Worm (Caenorhabditis elegans) whole organism, L2 larva: ENCODE measurements around the gene F10A3.11.

Source experiments
- C34F6.9 ChIP-seq: fragments of 150-350 bp; optimal IDR thresholded peaks from 2 replicates; lab custom pipeline; 2014; ENCODE audit warnings: missing biosample characterization, missing genetic modification characterization
- R02D3.7 ChIP-seq: fragments of 150-350 bp; optimal IDR thresholded peaks from 2 replicates; lab custom pipeline; 2014; ENCODE audit warnings: missing biosample characterization, missing genetic modification characterization
- Y55F3AM.14 ChIP-seq: fragments of 200-800 bp; sonication (Bioruptor generic); optimal IDR thresholded peaks from 2 replicates; lab custom pipeline; 2018; ENCODE audit warnings: mild to moderate bottlenecking, missing genetic modification characterization, missing compliant biosample characterization
- ZK546.5 ChIP-seq: sonication (generic microtip); optimal IDR thresholded peaks from 2 replicates; lab custom pipeline; 2017; ENCODE audit warnings: missing biosample characterization, missing genetic modification characterization
- alr-1 ChIP-seq: fragments of 150-350 bp; optimal IDR thresholded peaks from 2 replicates; lab custom pipeline; 2014; ENCODE audit warnings: missing biosample characterization, missing genetic modification characterization
- aly-2 ChIP-seq: fragments of 150-350 bp; optimal IDR thresholded peaks from 2 replicates; lab custom pipeline; 2014; ENCODE audit warnings: missing biosample characterization, missing genetic modification characterization
- ama-1 ChIP-seq: fragments of 150-350 bp; optimal IDR thresholded peaks from 2 replicates; lab custom pipeline; 2018; ENCODE audit warnings: inconsistent platforms
- ceh-16 ChIP-seq: fragments of 150-350 bp; optimal IDR thresholded peaks from 2 replicates; lab custom pipeline; 2014; ENCODE audit warnings: missing biosample characterization, missing genetic modification characterization
- ceh-82 ChIP-seq: fragments of 150-350 bp; optimal IDR thresholded peaks from 2 replicates; lab custom pipeline; 2014; ENCODE audit warnings: missing biosample characterization, missing genetic modification characterization
- egl-27 ChIP-seq: sonication (generic microtip); optimal IDR thresholded peaks from 3 replicates; lab custom pipeline; 2017; ENCODE audit warnings: missing biosample characterization, missing genetic modification reagents, missing genetic modification characterization
- elt-1 ChIP-seq: fragments of 150-350 bp; optimal IDR thresholded peaks from 2 replicates; lab custom pipeline; 2014; ENCODE audit warnings: missing biosample characterization, missing genetic modification characterization
- elt-3 ChIP-seq: sonication (generic microtip); optimal IDR thresholded peaks from 2 replicates; lab custom pipeline; 2017; ENCODE audit warnings: missing biosample characterization, missing genetic modification characterization
- gmeb-1 ChIP-seq: fragments of 150-350 bp; optimal IDR thresholded peaks from 2 replicates; lab custom pipeline; 2014; ENCODE audit warnings: missing biosample characterization, missing genetic modification characterization
- lin-11 ChIP-seq: fragments of 150-350 bp; sonication (generic microtip); optimal IDR thresholded peaks from 2 replicates; lab custom pipeline; 2014; ENCODE audit warnings: missing biosample characterization, missing genetic modification characterization, inconsistent platforms, mixed read lengths
- lin-13 ChIP-seq: fragments of 150-350 bp; optimal IDR thresholded peaks from 2 replicates; lab custom pipeline; 2014; ENCODE audit warnings: missing biosample characterization, missing genetic modification reagents, missing genetic modification characterization
- lsy-2 ChIP-seq, 2 experiments: fragments of 150-350 bp in 1 of 2; sonication (generic microtip) in 1 of 2; optimal IDR thresholded peaks; 2 replicates each; lab custom pipeline; 2014 to 2017; ENCODE audit warnings: missing biosample characterization in 2 of 2, missing genetic modification characterization in 2 of 2
- mab-5 ChIP-seq: fragments of 150-350 bp; optimal IDR thresholded peaks from 2 replicates; lab custom pipeline; 2014; ENCODE audit warnings: missing biosample characterization, missing genetic modification characterization
- mbf-1 ChIP-seq: sonication (generic microtip); optimal IDR thresholded peaks from 2 replicates; lab custom pipeline; 2017; ENCODE audit warnings: missing biosample characterization, missing genetic modification characterization
- nhr-10 ChIP-seq: sonication (generic microtip); optimal IDR thresholded peaks from 2 replicates; lab custom pipeline; 2017; ENCODE audit warnings: missing biosample characterization, missing genetic modification characterization
- nhr-11 ChIP-seq: fragments of 150-350 bp; optimal IDR thresholded peaks from 2 replicates; lab custom pipeline; 2014; ENCODE audit warnings: missing biosample characterization, missing genetic modification characterization
- nhr-12 ChIP-seq: fragments of 150-350 bp; optimal IDR thresholded peaks from 2 replicates; lab custom pipeline; 2014; ENCODE audit warnings: missing biosample characterization, missing genetic modification characterization
- nhr-129 ChIP-seq: fragments of 150-350 bp; optimal IDR thresholded peaks from 2 replicates; lab custom pipeline; 2014; ENCODE audit warnings: missing biosample characterization, missing genetic modification characterization
- nhr-21 ChIP-seq: fragments of 150-350 bp; optimal IDR thresholded peaks from 2 replicates; lab custom pipeline; 2014; ENCODE audit warnings: missing biosample characterization, missing genetic modification characterization
- nhr-23 ChIP-seq: fragments of 150-350 bp; optimal IDR thresholded peaks from 2 replicates; lab custom pipeline; 2014; ENCODE audit warnings: missing biosample characterization, missing genetic modification reagents, missing genetic modification characterization
- nhr-25 ChIP-seq: fragments of 150-350 bp; sonication (generic microtip); optimal IDR thresholded peaks from 3 replicates; lab custom pipeline; 2014; ENCODE audit warnings: missing biosample characterization, missing genetic modification characterization
- nhr-6 ChIP-seq: fragments of 150-350 bp; optimal IDR thresholded peaks from 2 replicates; lab custom pipeline; 2014; ENCODE audit warnings: missing biosample characterization, missing genetic modification characterization
- skn-1 ChIP-seq: sonication (generic microtip); optimal IDR thresholded peaks from 2 replicates; lab custom pipeline; 2017; ENCODE audit warnings: missing biosample characterization, missing genetic modification characterization
- sma-3 ChIP-seq: sonication (generic microtip); optimal IDR thresholded peaks from 2 replicates; lab custom pipeline; 2016; ENCODE audit warnings: missing genetic modification reagents, missing genetic modification characterization, missing compliant biosample characterization
- sma-9 ChIP-seq, 2 experiments: fragments of 150-350 bp in 1 of 2; sonication (generic microtip) in 1 of 2; optimal IDR thresholded peaks; 2 replicates each; lab custom pipeline; 2014 to 2016; ENCODE audit warnings: missing genetic modification characterization in 2 of 2, mild to moderate bottlenecking in 1 of 2, missing biosample characterization in 1 of 2, missing compliant biosample characterization in 1 of 2, missing genetic modification reagents in 1 of 2, moderate library complexity in 1 of 2
- unc-39 ChIP-seq: fragments of 150-350 bp; optimal IDR thresholded peaks from 2 replicates; lab custom pipeline; 2014; ENCODE audit warnings: missing biosample characterization, missing genetic modification characterization
- unc-55 ChIP-seq: fragments of 150-350 bp; sonication (generic microtip); optimal IDR thresholded peaks from 3 replicates; lab custom pipeline; 2014; ENCODE audit warnings: missing biosample characterization, missing genetic modification reagents, missing genetic modification characterization
- unc-62 ChIP-seq: fragments of 150-350 bp; optimal IDR thresholded peaks from 2 replicates; lab custom pipeline; 2014; ENCODE audit warnings: missing biosample characterization, missing genetic modification reagents, missing genetic modification characterization
- ztf-1 ChIP-seq: fragments of 200-800 bp; sonication (Bioruptor generic); conservative IDR thresholded peaks from 2 replicates; pipeline ENCODE4 v1.3.6; 2022; ENCODE audit warnings: missing genetic modification characterization, missing compliant biosample characterization
- ztf-11 ChIP-seq: sonication (generic microtip); optimal IDR thresholded peaks from 2 replicates; lab custom pipeline; 2017; ENCODE audit warnings: missing biosample characterization, missing genetic modification characterization
- ztf-4 ChIP-seq: fragments of 150-350 bp; optimal IDR thresholded peaks from 2 replicates; lab custom pipeline; 2014; ENCODE audit warnings: missing biosample characterization, missing genetic modification characterization

F10A3.11 gene

ce11 chrV:16163719-16164118 lies 1.2 kb downstream of the F10A3.11 start, which contains the start of gene F10A3.12:
Gene F10A3.12, plus strand, starts transcription at chrV:16164019.
- TF ChIP-seq unc-62 (no peak), mbf-1 (tag; lab: Kevin White, UChicago) (no peak), lsy-2 (tag; optimal IDR thresholded peaks at IDR 0.05; lab: Kevin White, UChicago) (no peak), lin-11 (tag; lab: Kevin White, UChicago) (no peak), nhr-25 (tag; lab: Kevin White, UChicago) (no peak), gmeb-1 (tag; lab: Kevin White, UChicago) (no peak), Y55F3AM.14 (no peak), alr-1 (tag; lab: Kevin White, UChicago) (no peak), R02D3.7 (no peak), ztf-1 (GFP tag; lab: Robert Waterston, UW) (no peak), aly-2 (tag; lab: Kevin White, UChicago) (no peak), ZK546.5 (no peak), nhr-12 (tag; lab: Kevin White, UChicago) (no peak), sma-3 (GFP tag; lab: Kevin White, UChicago) (no peak)

- TF ChIP-seq ceh-82 (tag; lab: Kevin White, UChicago): no peak
- TF ChIP-seq elt-3: no peak
- TF ChIP-seq egl-27 (tag; lab: Kevin White, UChicago): no peak
- TF ChIP-seq nhr-23: no peak
- TF ChIP-seq lsy-2 (tag; optimal IDR thresholded peaks at IDR 0.05; lab: Kevin White, UChicago): no peak
- TF ChIP-seq nhr-21 (tag; lab: Kevin White, UChicago): no peak
- no peak for TF ChIP-seq nhr-11 (tag; lab: Kevin White, UChicago)
- TF ChIP-seq elt-1 (tag; lab: Kevin White, UChicago): no peak
- no peak for TF ChIP-seq unc-62
- no peak for TF ChIP-seq unc-39 (tag; lab: Kevin White, UChicago)
- TF ChIP-seq unc-55 (GFP tag; lab: Kevin White, UChicago): no peak
- TF ChIP-seq nhr-6 (tag; lab: Kevin White, UChicago): no peak
- no peak for TF ChIP-seq ztf-4 (tag; lab: Kevin White, UChicago)
- TF ChIP-seq ceh-16 (tag; lab: Kevin White, UChicago): no peak
- TF ChIP-seq ztf-11: no peak
- TF ChIP-seq skn-1 (tag; lab: Kevin White, UChicago): no peak
- TF ChIP-seq lin-11 (tag; lab: Kevin White, UChicago): no peak
These were observed 3.5 kb downstream of the F10A3.11 start, which contains the start of gene str-108 for ce11 chrV:16165936-16166335. Gene str-108, plus strand, starts transcription at chrV:16166236.

- TF ChIP-seq egl-27 (tag; lab: Kevin White, UChicago) (no peak), nhr-12 (tag; lab: Kevin White, UChicago) (no peak), nhr-25 (tag; lab: Kevin White, UChicago) (no peak), ztf-11 (no peak), lsy-2 (tag; optimal IDR thresholded peaks at IDR 0.05; lab: Kevin White, UChicago) (no peak), nhr-129 (tag; lab: Kevin White, UChicago) (no peak), lin-11 (tag; lab: Kevin White, UChicago) (no peak), ama-1 (lab: Kevin White, UChicago) (no peak), mab-5 (tag; lab: Kevin White, UChicago) (no peak), Y55F3AM.14 (no peak), nhr-10 (tag; lab: Kevin White, UChicago) (no peak), unc-39 (tag; lab: Kevin White, UChicago) (no peak), elt-1 (tag; lab: Kevin White, UChicago) (no peak), skn-1 (tag; lab: Kevin White, UChicago) (no peak), lin-13 (no peak), C34F6.9 (tag; lab: Kevin White, UChicago) (no peak), gmeb-1 (tag; lab: Kevin White, UChicago) (no peak), ceh-16 (tag; lab: Kevin White, UChicago) (no peak), sma-9 (GFP tag; optimal IDR thresholded peaks at IDR 0.05; lab: Kevin White, UChicago) (no peak), sma-9 (tag; optimal IDR thresholded peaks at IDR 0.05; lab: Kevin White, UChicago) (no peak)
These were observed 6.5 kb downstream of the F10A3.11 start, which contains the start of gene str-111 for ce11 chrV:16169026-16169425. Gene str-111, minus strand, starts transcription at chrV:16169126.

- TF ChIP-seq mbf-1 (tag; lab: Kevin White, UChicago): no peak
- no peak for TF ChIP-seq lin-13
- no peak for TF ChIP-seq nhr-129 (tag; lab: Kevin White, UChicago)
These were observed 9.2 kb downstream of the F10A3.11 start, which contains the start of gene K05D4.9 for ce11 chrV:16171721-16172120. Gene K05D4.9, minus strand, starts transcription at chrV:16171821.
